Worm (Caenorhabditis elegans) whole organism, L1 larva: Measurements from ENCODE around the gene mpst-2.

Experiments used
- alr-1 ChIP-seq: fragments of 200-800 bp; sonication (Bioruptor generic); optimal IDR thresholded peaks from 2 replicates; lab custom pipeline; 2018; ENCODE audit warnings: borderline replicate concordance, mild to moderate bottlenecking, missing genetic modification characterization, missing compliant biosample characterization
- fos-1 ChIP-seq: fragments of 150-350 bp; optimal IDR thresholded peaks from 2 replicates; lab custom pipeline; 2014; ENCODE audit warnings: missing biosample characterization, missing genetic modification characterization
- mdl-1 ChIP-seq, 2 experiments: fragments of 150-350 bp; optimal IDR thresholded peaks; 2 replicates each; lab custom pipeline; 2014 to 2017; ENCODE audit warnings: missing biosample characterization in 2 of 2, missing genetic modification characterization in 2 of 2, inconsistent platforms in 1 of 2
- unc-62 ChIP-seq: fragments of 150-350 bp; optimal IDR thresholded peaks from 2 replicates; lab custom pipeline; 2014; ENCODE audit warnings: missing biosample characterization, missing genetic modification reagents, missing genetic modification characterization

ce11 chrV:14850530-14850929 lies 42.7 kb downstream of the mpst-2 start:
- TF ChIP-seq mdl-1 (tag; optimal IDR thresholded peaks at IDR 0.05; lab: Kevin White, UChicago) (peak in 1 of 2 experiments; percentile 73), fos-1 (tag; lab: Kevin White, UChicago) (no peak), unc-62 (GFP tag; lab: Kevin White, UChicago) (no peak), alr-1 (tag; lab: Kevin White, UChicago) (no peak)
